Worm (Caenorhabditis elegans): Measurements from ENCODE around the gene col-41.

- TF ChIP-seq lin-13 (GFP tag; optimal IDR thresholded peaks at IDR 0.05) = no peak
- TF ChIP-seq elt-3 (tag; optimal IDR thresholded peaks at IDR 0.05) = no peak
- no peak for TF ChIP-seq ceh-82 (tag; optimal IDR thresholded peaks at IDR 0.05)
- no peak for TF ChIP-seq mdl-1 (tag; optimal IDR thresholded peaks at IDR 0.05)
- TF ChIP-seq nhr-12 (tag; optimal IDR thresholded peaks at IDR 0.05) = no peak
- no peak for TF ChIP-seq lsy-2 (tag; optimal IDR thresholded peaks at IDR 0.05)
- no peak for TF ChIP-seq nhr-237 (tag; optimal IDR thresholded peaks at IDR 0.05)
- TF ChIP-seq R02D3.7 (tag; optimal IDR thresholded peaks at IDR 0.05) = no peak
- TF ChIP-seq aly-2 (tag; optimal IDR thresholded peaks at IDR 0.05) = no peak
- TF ChIP-seq skn-1 (tag; optimal IDR thresholded peaks at IDR 0.05) = no peak
- no peak for TF ChIP-seq ztf-11 (tag; optimal IDR thresholded peaks at IDR 0.05)
Observed at ce11 chrX:15194283-15194682, 18.0 kb upstream of the col-41 start, which contains the start of gene phat-6.

Data from whole organism, L2 larva.